Worm (Caenorhabditis elegans) whole organism, L1 larva: ENCODE measurements around the gene col-98.

ENCODE experiments used
- nhr-77 ChIP-seq: fragments of 150-350 bp; optimal IDR thresholded peaks from 2 replicates; lab custom pipeline; 2014; ENCODE audit warnings: missing biosample characterization, missing genetic modification characterization
- snpc-4 ChIP-seq: fragments of 150-350 bp; optimal IDR thresholded peaks from 2 replicates; lab custom pipeline; 2014; ENCODE audit warnings: missing biosample characterization, missing genetic modification characterization
- unc-130 ChIP-seq: fragments of 150-350 bp; optimal IDR thresholded peaks from 2 replicates; lab custom pipeline; 2017; ENCODE audit warnings: missing biosample characterization, missing genetic modification characterization, inconsistent platforms
- unc-98 ChIP-seq: fragments of 200-800 bp; sonication (Bioruptor generic); IDR thresholded peaks from 2 replicates; pipeline ENCODE4 v1.3.6; 2022; ENCODE audit warnings: missing genetic modification characterization, missing compliant biosample characterization

DNA sequence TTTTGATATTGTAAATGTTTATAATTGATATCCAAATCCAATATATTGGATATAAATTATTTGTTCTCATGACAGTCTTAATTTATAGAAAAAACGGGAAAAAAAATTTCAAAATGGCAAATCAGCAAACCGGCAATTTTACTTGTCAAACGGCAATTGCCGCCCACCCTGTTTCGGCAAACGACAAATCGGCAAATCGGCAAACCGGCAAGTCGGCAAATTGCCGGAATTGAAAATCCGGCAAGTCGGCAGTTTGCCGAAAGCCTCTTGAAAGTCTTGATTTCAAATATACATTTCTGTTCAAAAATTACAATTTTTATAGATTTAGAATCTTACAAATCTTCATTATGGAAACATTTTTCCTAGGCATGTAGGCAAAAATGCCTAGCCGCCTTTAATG lies 9.1 kb downstream of the col-98 start:
- TF ChIP-seq nhr-77 (tag; lab: Kevin White, UChicago): no peak
- no peak for TF ChIP-seq unc-130
- no peak for TF ChIP-seq snpc-4 (tag; lab: Kevin White, UChicago)
- TF ChIP-seq unc-98 (GFP tag; lab: Robert Waterston, UW): no peak
